Fruit fly (Drosophila melanogaster) whole organism, embryonic: Measurements from ENCODE around the gene pkaap.

ENCODE experiments used
- ATbp ChIP-seq: fragments of 200-800 bp; sonication (Bioruptor generic); optimal IDR thresholded peaks from 2 replicates; lab custom pipeline; 2017; ENCODE audit warnings: missing biosample characterization, mild to moderate bottlenecking, missing genetic modification characterization, missing genetic modification reagents
- Antp ChIP-seq: fragments of 200-800 bp; sonication (Bioruptor generic); optimal IDR thresholded peaks from 3 replicates; lab custom pipeline; 2016; ENCODE audit warnings: missing biosample characterization, missing genetic modification characterization
- Awh ChIP-seq: fragments of 200-800 bp; sonication (Bioruptor generic); IDR thresholded peaks from 2 replicates; pipeline ENCODE4, ENCODE4 v1.3.6; 2022; ENCODE audit warnings: missing biosample characterization, missing genetic modification characterization
- Blimp-1 ChIP-seq: fragments of 200-800 bp; sonication (Bioruptor generic); optimal IDR thresholded peaks from 3 replicates; lab custom pipeline; 2018; ENCODE audit warnings: missing biosample characterization, missing genetic modification characterization, mild to moderate bottlenecking, moderate library complexity, missing genetic modification reagents
- CG10274 ChIP-seq: fragments of 200-800 bp; sonication (Bioruptor generic); optimal IDR thresholded peaks from 3 replicates; lab custom pipeline; 2017; ENCODE audit warnings: missing biosample characterization, mild to moderate bottlenecking, missing genetic modification characterization
- CG12104 ChIP-seq: fragments of 200-800 bp; sonication (Bioruptor generic); optimal IDR thresholded peaks from 3 replicates; lab custom pipeline; 2016; ENCODE audit warnings: missing biosample characterization, missing genetic modification characterization
- CG13123 ChIP-seq: fragments of 200-800 bp; sonication (Bioruptor generic); optimal IDR thresholded peaks from 2 replicates; lab custom pipeline; 2016; ENCODE audit warnings: missing biosample characterization, missing genetic modification characterization
- CG13424 ChIP-seq: fragments of 200-800 bp; sonication (Bioruptor generic); optimal IDR thresholded peaks from 2 replicates; lab custom pipeline; 2019; ENCODE audit warnings: missing biosample characterization, mild to moderate bottlenecking, missing genetic modification characterization, moderate library complexity
- CG13775 ChIP-seq: fragments of 200-800 bp; sonication (Bioruptor generic); optimal IDR thresholded peaks from 3 replicates; lab custom pipeline; 2017; ENCODE audit warnings: missing biosample characterization, mild to moderate bottlenecking, missing genetic modification characterization
- CG15601 ChIP-seq: fragments of 200-800 bp; sonication (Bioruptor generic); optimal IDR thresholded peaks from 3 replicates; lab custom pipeline; 2019; ENCODE audit warnings: missing biosample characterization, mild to moderate bottlenecking, missing genetic modification characterization, moderate library complexity
- CG17568 ChIP-seq: fragments of 200-800 bp; sonication (Bioruptor generic); optimal IDR thresholded peaks from 2 replicates; lab custom pipeline; 2018; ENCODE audit warnings: missing biosample characterization, mild to moderate bottlenecking, missing genetic modification characterization, moderate library complexity
- CG30020 ChIP-seq: fragments of 200-800 bp; optimal IDR thresholded peaks from 2 replicates; lab custom pipeline; 2019; ENCODE audit warnings: missing biosample characterization, mild to moderate bottlenecking, missing genetic modification characterization, moderate library complexity
- CG3163 ChIP-seq: fragments of 200-800 bp; sonication (Bioruptor generic); optimal IDR thresholded peaks from 3 replicates; lab custom pipeline; 2016; ENCODE audit warnings: missing biosample characterization, missing genetic modification characterization
- CG34422 ChIP-seq: fragments of 200-800 bp; sonication (Bioruptor generic); IDR thresholded peaks from 3 replicates; pipeline ENCODE4 v1.3.6; 2022; ENCODE audit warnings: missing biosample characterization, missing genetic modification characterization
- CG5180 ChIP-seq: fragments of 200-800 bp; sonication (Bioruptor generic); optimal IDR thresholded peaks from 3 replicates; lab custom pipeline; 2017; ENCODE audit warnings: missing biosample characterization, missing genetic modification characterization, mild to moderate bottlenecking, moderate library complexity, missing genetic modification reagents
- CG7745 ChIP-seq: fragments of 200-800 bp; sonication (Bioruptor generic); optimal IDR thresholded peaks from 2 replicates; lab custom pipeline; 2018; ENCODE audit warnings: missing biosample characterization, mild to moderate bottlenecking, missing genetic modification characterization, moderate library complexity
- CG7839 ChIP-seq: fragments of 200-800 bp; sonication (Bioruptor generic); optimal IDR thresholded peaks from 3 replicates; lab custom pipeline; 2018; ENCODE audit warnings: missing biosample characterization, mild to moderate bottlenecking, missing genetic modification characterization, moderate library complexity
- CG8290 ChIP-seq, 3 experiments: fragments of 200-800 bp; sonication (Bioruptor generic); optimal IDR thresholded peaks; 2 replicates each; lab custom pipeline; 2016 to 2019; ENCODE audit warnings: missing biosample characterization in 3 of 3, missing genetic modification characterization in 3 of 3, mild to moderate bottlenecking in 2 of 3, moderate library complexity in 1 of 3
- CG8359 ChIP-seq: fragments of 200-800 bp; sonication (Bioruptor generic); optimal IDR thresholded peaks from 2 replicates; lab custom pipeline; 2017; ENCODE audit warnings: missing biosample characterization, mild to moderate bottlenecking, missing genetic modification characterization, borderline replicate concordance
- CG8924 ChIP-seq: fragments of 200-800 bp; optimal IDR thresholded peaks from 3 replicates; lab custom pipeline; 2019; ENCODE audit warnings: missing biosample characterization, mild to moderate bottlenecking, missing genetic modification characterization, moderate library complexity
- CG9609 ChIP-seq: fragments of 200-800 bp; sonication (Bioruptor generic); optimal IDR thresholded peaks from 3 replicates; lab custom pipeline; 2016; ENCODE audit warnings: missing biosample characterization, missing genetic modification characterization
- CTCF ChIP-seq: fragments of 200-800 bp; sonication (Bioruptor generic); optimal IDR thresholded peaks from 2 replicates; lab custom pipeline; 2017; ENCODE audit warnings: missing biosample characterization, mild to moderate bottlenecking, missing genetic modification characterization, moderate library complexity
- Chrac-16 ChIP-seq: fragments of 200-800 bp; sonication (Bioruptor generic); optimal IDR thresholded peaks from 3 replicates; lab custom pipeline; 2016; ENCODE audit warnings: missing biosample characterization, missing genetic modification characterization
- Dbx ChIP-seq: fragments of 200-800 bp; sonication (Bioruptor generic); IDR thresholded peaks from 3 replicates; pipeline ENCODE4 v1.3.6; 2022; ENCODE audit warnings: missing biosample characterization, missing genetic modification characterization
- Dip3 ChIP-seq: fragments of 200-800 bp; sonication (Bioruptor generic); optimal IDR thresholded peaks from 3 replicates; lab custom pipeline; 2016; ENCODE audit warnings: missing biosample characterization, missing genetic modification characterization
- Dll ChIP-seq: fragments of 200-800 bp; sonication (Bioruptor generic); IDR thresholded peaks from 4 replicates; pipeline ENCODE4 v1.3.6; 2022; ENCODE audit warnings: missing biosample characterization, missing genetic modification characterization; ENCODE audit not compliant: partially characterized antibody
- ERR ChIP-seq: fragments of 200-800 bp; sonication (Bioruptor generic); optimal IDR thresholded peaks from 2 replicates; lab custom pipeline; 2016; ENCODE audit warnings: missing biosample characterization, missing genetic modification characterization
- HLHmδ ChIP-seq: fragments of 200-800 bp; sonication (Bioruptor generic); optimal IDR thresholded peaks from 2 replicates; lab custom pipeline; 2018; ENCODE audit warnings: missing biosample characterization, mild to moderate bottlenecking, missing genetic modification characterization, moderate library complexity
- Hr3 ChIP-seq: fragments of 200-800 bp; sonication (Bioruptor generic); optimal IDR thresholded peaks from 3 replicates; lab custom pipeline; 2016; ENCODE audit warnings: missing biosample characterization, missing genetic modification characterization
- Jarid2 ChIP-seq: fragments of 200-800 bp; sonication (Bioruptor generic); optimal IDR thresholded peaks from 3 replicates; lab custom pipeline; 2017; ENCODE audit warnings: mild to moderate bottlenecking, missing biosample characterization, missing genetic modification reagents, missing genetic modification characterization
- Mad ChIP-seq: fragments of 200-800 bp; sonication (Bioruptor generic); optimal IDR thresholded peaks from 2 replicates; lab custom pipeline; 2016; ENCODE audit warnings: missing biosample characterization, missing genetic modification characterization
- Med ChIP-seq: fragments of 200-800 bp; sonication (Bioruptor generic); peaks from one replicate; lab custom pipeline; 2016; ENCODE audit warnings: missing biosample characterization, missing genetic modification characterization, mild to moderate bottlenecking, inconsistent platforms, moderate library complexity
- Mes4 ChIP-seq: fragments of 200-800 bp; sonication (Bioruptor generic); optimal IDR thresholded peaks from 2 replicates; lab custom pipeline; 2016; ENCODE audit warnings: missing biosample characterization, missing genetic modification characterization
- Sox100B ChIP-seq: fragments of 200-800 bp; sonication (Bioruptor generic); optimal IDR thresholded peaks from 3 replicates; lab custom pipeline; 2018; ENCODE audit warnings: missing biosample characterization, mild to moderate bottlenecking, missing genetic modification characterization
- Usf ChIP-seq: fragments of 200-800 bp; sonication (Bioruptor generic); optimal IDR thresholded peaks from 2 replicates; lab custom pipeline; 2017; ENCODE audit warnings: missing genotype, missing biosample characterization, missing genetic modification characterization
- bab2 ChIP-seq: fragments of 200-800 bp; sonication (Bioruptor generic); optimal IDR thresholded peaks from 2 replicates; lab custom pipeline; 2016; ENCODE audit warnings: missing biosample characterization, missing genetic modification characterization
- br ChIP-seq: fragments of >200 bp; optimal IDR thresholded peaks from 2 replicates; lab custom pipeline; 2017
- cad ChIP-seq: fragments of >200 bp; optimal IDR thresholded peaks from 2 replicates; lab custom pipeline; 2017; ENCODE audit warnings: missing biosample characterization, missing genetic modification characterization
- dan ChIP-seq: fragments of 200-800 bp; sonication (Bioruptor generic); IDR thresholded peaks from 2 replicates; pipeline ENCODE4 v1.3.6; 2022; ENCODE audit warnings: missing biosample characterization, missing genetic modification characterization
- disco-r ChIP-seq: fragments of 200-800 bp; sonication (Bioruptor generic); optimal IDR thresholded peaks from 2 replicates; lab custom pipeline; 2016; ENCODE audit warnings: missing biosample characterization, missing genetic modification characterization
- dmrt11E ChIP-seq: fragments of 200-800 bp; sonication (Bioruptor generic); optimal IDR thresholded peaks from 3 replicates; lab custom pipeline; 2018; ENCODE audit warnings: missing biosample characterization, mild to moderate bottlenecking, missing genetic modification characterization, moderate library complexity
- dysf ChIP-seq: fragments of 200-800 bp; sonication (Bioruptor generic); IDR thresholded peaks from 3 replicates; pipeline ENCODE4 v1.3.6; 2022; ENCODE audit warnings: missing biosample characterization, missing genetic modification characterization
- esg ChIP-seq: fragments of 200-800 bp; sonication (Bioruptor generic); conservative IDR thresholded peaks from 2 replicates; pipeline ENCODE4 v1.3.6; 2022; ENCODE audit warnings: missing biosample characterization, missing genetic modification characterization
- gce ChIP-seq: fragments of 200-800 bp; sonication (Bioruptor generic); IDR thresholded peaks from 3 replicates; pipeline ENCODE4 v1.3.6; 2022; ENCODE audit warnings: missing biosample characterization, missing genetic modification characterization
- grau ChIP-seq: fragments of 200-800 bp; optimal IDR thresholded peaks from 3 replicates; lab custom pipeline; 2019; ENCODE audit warnings: missing biosample characterization, mild to moderate bottlenecking, missing genetic modification characterization, moderate library complexity
- lola ChIP-seq, 3 experiments: fragments of >200 bp in 2 of 3; fragments of 200-800 bp in 1 of 3; sonication (Bioruptor generic) in 1 of 3; optimal IDR thresholded peaks; 2 replicates each; lab custom pipeline; 2017 to 2019; ENCODE audit warnings: missing biosample characterization in 3 of 3, missing genetic modification characterization in 3 of 3, mild to moderate bottlenecking in 1 of 3, moderate library complexity in 1 of 3
- pb ChIP-seq: fragments of 200-800 bp; sonication (Bioruptor generic); optimal IDR thresholded peaks from 3 replicates; lab custom pipeline; 2016; ENCODE audit warnings: missing biosample characterization, missing genetic modification characterization
- peb ChIP-seq: fragments of 200-800 bp; sonication (Bioruptor generic); IDR thresholded peaks from 2 replicates; pipeline ENCODE4 v1.3.6; 2022; ENCODE audit warnings: missing biosample characterization, missing genetic modification characterization
- row ChIP-seq: fragments of 200-800 bp; sonication (Bioruptor generic); IDR thresholded peaks from 3 replicates; pipeline ENCODE4 v1.3.6; 2022; ENCODE audit warnings: missing biosample characterization, missing genetic modification characterization
- stc ChIP-seq: fragments of 200-800 bp; sonication (Bioruptor generic); IDR thresholded peaks from 2 replicates; pipeline ENCODE4 v1.3.6; 2022; ENCODE audit warnings: missing biosample characterization, missing genetic modification characterization

The pkaap gene

dm6 chr2L:16279774-16280252 lies 8.3 kb upstream of the pkaap start (continued):
- TF ChIP-seq Dll (GFP tag; lab: Robert Waterston, UW) = no peak
- peak; percentile 88 for TF ChIP-seq dysf (GFP tag; lab: Robert Waterston, UW)
- peak; percentile 84 for TF ChIP-seq Mad (GFP tag; lab: Kevin White, UChicago)
- TF ChIP-seq Chrac-16 (GFP tag; lab: Kevin White, UChicago) = peak; percentile 85
- peak; percentile 97 for TF ChIP-seq Sox100B (GFP tag; lab: Kevin White, UChicago)
- peak; percentile 46 for TF ChIP-seq CG3163 (GFP tag; lab: Kevin White, UChicago)
- TF ChIP-seq CG7745 (tag; lab: Kevin White, UChicago) = no peak
- peak; percentile 71 for TF ChIP-seq disco-r (GFP tag; lab: Kevin White, UChicago)
- TF ChIP-seq pb (GFP tag; lab: Kevin White, UChicago) = peak; percentile 71
- peak; percentile 80 for TF ChIP-seq peb (GFP tag; lab: Robert Waterston, UW)
- peak; percentile 84 for TF ChIP-seq CG5180 (GFP tag; lab: Kevin White, UChicago)
- peak; percentile 95 for TF ChIP-seq CG13424 (tag; lab: Kevin White, UChicago)
- TF ChIP-seq CG30020 (tag; lab: Kevin White, UChicago) = peak; percentile 75
- peak; percentile 57 for TF ChIP-seq ERR
- TF ChIP-seq bab2 (GFP tag; lab: Kevin White, UChicago) = peak; percentile 82
- peak; percentile 85 for TF ChIP-seq esg (GFP tag; lab: Robert Waterston, UW)
- TF ChIP-seq CG13775 (GFP tag; lab: Kevin White, UChicago) = peak; percentile 85
- peak; percentile 68 for TF ChIP-seq CG9609 (GFP tag; lab: Kevin White, UChicago)
- TF ChIP-seq Usf = peak; percentile 47
- TF ChIP-seq CTCF = peak; percentile 63
- peak; percentile 73 for TF ChIP-seq CG8290 (GFP tag; optimal IDR thresholded peaks at IDR 0.05; lab: Kevin White, UChicago)
- TF ChIP-seq CG8290 (tag; optimal IDR thresholded peaks at IDR 0.05; lab: Kevin White, UChicago) = peak; percentile 64 to 75
- TF ChIP-seq Mes4 (GFP tag; lab: Kevin White, UChicago) = peak; percentile 81
- peak; percentile 85 for TF ChIP-seq row (GFP tag; lab: Robert Waterston, UW)
- peak; percentile 45; the same call in 1 of the 3 replicates for TF ChIP-seq gce (GFP tag; lab: Robert Waterston, UW)
- TF ChIP-seq Dip3 = peak; percentile 54
- peak; percentile 90 for TF ChIP-seq CG15601
- no peak for TF ChIP-seq dan (GFP tag; lab: Robert Waterston, UW)
- peak; percentile 86 for TF ChIP-seq stc (GFP tag; lab: Robert Waterston, UW)
- peak; percentile 83 for TF ChIP-seq CG8359 (GFP tag; lab: Kevin White, UChicago)
- TF ChIP-seq Hr3 (GFP tag; lab: Kevin White, UChicago) = peak; percentile 94
- TF ChIP-seq CG17568 (GFP tag; lab: Kevin White, UChicago) = peak; percentile 79
- TF ChIP-seq Antp (GFP tag; lab: Kevin White, UChicago) = peak; percentile 87
- TF ChIP-seq Awh (GFP tag; lab: Robert Waterston, UW) = peak; percentile 68; the same call in 1 of the 2 replicates
- TF ChIP-seq ATbp (GFP tag; lab: Kevin White, UChicago) = peak; percentile 94

DNA sequence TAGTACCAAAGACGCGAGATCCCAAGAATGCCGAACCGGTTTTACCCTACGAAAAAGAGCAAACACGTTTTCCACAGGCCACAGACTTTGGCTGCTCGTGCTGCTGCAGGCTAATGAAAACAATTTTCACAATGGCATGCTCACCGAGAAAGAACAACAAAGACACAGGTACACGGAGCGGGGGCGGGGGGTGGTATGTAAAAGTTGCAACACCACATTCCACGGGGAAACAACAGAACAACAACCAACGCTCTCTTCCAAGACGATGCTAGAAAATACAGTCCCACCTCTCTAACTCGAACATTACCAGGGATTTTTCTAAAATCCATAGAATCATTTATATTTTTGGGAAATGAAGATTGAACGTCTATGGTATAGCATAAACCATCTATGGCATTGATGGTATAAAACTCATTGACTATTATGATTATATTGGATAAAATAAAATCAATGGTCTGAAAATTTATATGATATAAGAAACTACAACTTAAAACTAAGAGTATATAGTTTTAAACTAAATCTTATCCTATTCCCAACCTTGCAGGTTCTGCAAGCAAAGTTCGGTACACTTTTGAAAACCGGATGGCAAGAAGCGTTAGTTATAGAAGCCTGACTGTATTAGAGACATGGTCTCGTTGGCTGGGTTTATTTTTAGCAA lies 6.5 kb upstream of the pkaap start:
- TF ChIP-seq CG12104 (no peak), cad (GFP tag; lab: Kevin White, UChicago) (no peak), grau (tag; lab: Kevin White, UChicago) (peak; percentile 92), CG7839 (tag; lab: Kevin White, UChicago) (peak; percentile 14), CG15601 (peak; percentile 16), Med (GFP tag; lab: Kevin White, UChicago) (peak; percentile 46), lola (GFP tag; optimal IDR thresholded peaks at IDR 0.05; lab: Kevin White, UChicago) (peak in 1 of 3 experiments; percentile 52), CG10274 (GFP tag; lab: Kevin White, UChicago) (no peak), dmrt11E (tag; lab: Kevin White, UChicago) (peak; percentile 52), br (no peak), CG13123 (GFP tag; lab: Kevin White, UChicago) (no peak), Dbx (no peak), Jarid2 (GFP tag; lab: Kevin White, UChicago) (no peak), HLHmδ (peak; percentile 35), CG8924 (peak; percentile 15), CG34422 (no peak), Blimp-1 (GFP tag; lab: Kevin White, UChicago) (peak; percentile 13)
